Fruit fly (Drosophila melanogaster) whole organism, prepupa: ENCODE measurements around the gene MED24.

Source experiments
- CG11762 ChIP-seq: fragments of 200-800 bp; sonication (Bioruptor generic); optimal IDR thresholded peaks from 3 replicates; lab custom pipeline; 2016; ENCODE audit warnings: missing biosample characterization, missing genetic modification characterization; ENCODE audit not compliant: insufficient read depth
- CG3919 ChIP-seq: fragments of 200-800 bp; sonication (Bioruptor generic); optimal IDR thresholded peaks from 3 replicates; lab custom pipeline; 2016; ENCODE audit warnings: missing biosample characterization, missing genetic modification characterization
- CG7368 ChIP-seq: fragments of 200-800 bp; sonication (Bioruptor generic); optimal IDR thresholded peaks from 3 replicates; lab custom pipeline; 2016; ENCODE audit warnings: missing biosample characterization, missing genetic modification characterization
- CG8119 ChIP-seq: fragments of 200-800 bp; sonication (Bioruptor generic); IDR thresholded peaks from 3 replicates; pipeline ENCODE4 v1.3.6; 2022; ENCODE audit warnings: missing biosample characterization, missing genetic modification characterization
- Eip93F ChIP-seq: fragments of 200-800 bp; sonication (Bioruptor generic); optimal IDR thresholded peaks from 2 replicates; lab custom pipeline; 2016; ENCODE audit warnings: missing biosample characterization, mild to moderate bottlenecking, missing genetic modification characterization
- Ets96B ChIP-seq: fragments of 200-800 bp; optimal IDR thresholded peaks from 2 replicates; lab custom pipeline; 2019; ENCODE audit warnings: missing biosample characterization, mild to moderate bottlenecking, missing genetic modification characterization, moderate library complexity
- Hr38 ChIP-seq: sonication (Bioruptor generic); optimal IDR thresholded peaks from 2 replicates; lab custom pipeline; 2016; ENCODE audit warnings: missing biosample characterization, missing genetic modification characterization
- Sox14 ChIP-seq: fragments of 200-800 bp; sonication (Bioruptor generic); optimal IDR thresholded peaks from 3 replicates; lab custom pipeline; 2016; ENCODE audit warnings: missing biosample characterization, missing genetic modification characterization
- dsx ChIP-seq: fragments of 200-800 bp; optimal IDR thresholded peaks from 3 replicates; lab custom pipeline; 2019; ENCODE audit warnings: missing biosample characterization, mild to moderate bottlenecking, missing genetic modification characterization, moderate library complexity; ENCODE audit not compliant: poor library complexity, severe bottlenecking
- fkh ChIP-seq: fragments of 200-800 bp; sonication (Bioruptor generic); optimal IDR thresholded peaks from 3 replicates; lab custom pipeline; 2017; ENCODE audit warnings: missing biosample characterization, mild to moderate bottlenecking, missing genetic modification characterization, moderate library complexity
- ss ChIP-seq, 2 experiments: fragments of 200-800 bp; sonication (Bioruptor generic); optimal IDR thresholded peaks; 2 replicates in 1 of 2; 3 replicates in 1 of 2; lab custom pipeline; 2017 to 2018; ENCODE audit warnings: mild to moderate bottlenecking in 2 of 2, missing biosample characterization in 2 of 2, missing genetic modification characterization in 2 of 2, moderate library complexity in 1 of 2
- svp ChIP-seq: fragments of 200-800 bp; sonication (Bioruptor generic); peaks from one replicate; lab custom pipeline; 2016; ENCODE audit warnings: missing biosample characterization, missing genetic modification characterization
- topi ChIP-seq: fragments of 200-800 bp; sonication (Bioruptor generic); optimal IDR thresholded peaks from 3 replicates; lab custom pipeline; 2016; ENCODE audit warnings: missing biosample characterization, missing genetic modification characterization

dm6 chr3L:8180464-8181137 is 10.5 kb upstream of the MED24 start, which contains the start of the genes mthl7 and Uxs:
- no peak for TF ChIP-seq svp
- TF ChIP-seq CG7368 (GFP tag; lab: Kevin White, UChicago): no peak
- no peak for TF ChIP-seq CG8119
- TF ChIP-seq Ets96B (tag; lab: Kevin White, UChicago): no peak
- TF ChIP-seq dsx (GFP tag; lab: Kevin White, UChicago): no peak
- no peak for TF ChIP-seq Sox14 (GFP tag; lab: Kevin White, UChicago)
- TF ChIP-seq fkh (GFP tag; lab: Kevin White, UChicago): peak; percentile 65
- TF ChIP-seq CG11762: no peak
- no peak for TF ChIP-seq Eip93F
- no peak for TF ChIP-seq ss (GFP tag; optimal IDR thresholded peaks at IDR 0.05; lab: Kevin White, UChicago)
- TF ChIP-seq Hr38: no peak
- no peak for TF ChIP-seq topi
- no peak for TF ChIP-seq CG3919
